Worm (Caenorhabditis elegans): ENCODE results near the gene C27F2.4.

Gene C27F2.4

DNA sequence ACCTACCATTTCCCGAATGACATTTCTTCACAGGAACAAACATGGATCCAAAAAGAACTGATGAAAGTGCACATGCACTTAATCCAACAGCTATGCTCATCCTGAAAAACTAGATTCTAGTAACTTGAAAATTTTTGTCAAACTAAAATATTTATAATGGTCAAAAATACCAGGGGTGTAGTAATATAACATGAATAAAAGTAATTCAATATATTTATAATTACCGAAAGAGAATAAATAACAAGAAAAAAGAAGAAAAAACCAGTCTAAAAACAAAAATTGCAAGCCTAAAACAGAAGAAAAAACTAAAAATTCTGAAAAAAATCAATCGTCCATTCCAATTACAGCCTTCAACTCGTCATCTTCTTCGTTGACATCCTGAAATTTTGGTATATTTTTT lies 44.5 kb upstream of the C27F2.4 start, which contains the start of gene R144.6:
R144.6 (minus strand) TSS at position 101 of the 400 bp plus-strand sequence.
- no peak for TF ChIP-seq elt-4 (tag; optimal IDR thresholded peaks at IDR 0.05)
- no peak for TF ChIP-seq ets-4 (tag; optimal IDR thresholded peaks at IDR 0.05)
- no peak for TF ChIP-seq syd-9 (tag; optimal IDR thresholded peaks at IDR 0.05)
- TF ChIP-seq ceh-18 (tag; optimal IDR thresholded peaks at IDR 0.05) = no peak
- TF ChIP-seq dmd-4 (tag; optimal IDR thresholded peaks at IDR 0.05; ENCODE audit: borderline replicate concordance) = no peak
- no peak for TF ChIP-seq ceh-45 (GFP tag; IDR thresholded peaks at IDR 0.05)

DNA sequence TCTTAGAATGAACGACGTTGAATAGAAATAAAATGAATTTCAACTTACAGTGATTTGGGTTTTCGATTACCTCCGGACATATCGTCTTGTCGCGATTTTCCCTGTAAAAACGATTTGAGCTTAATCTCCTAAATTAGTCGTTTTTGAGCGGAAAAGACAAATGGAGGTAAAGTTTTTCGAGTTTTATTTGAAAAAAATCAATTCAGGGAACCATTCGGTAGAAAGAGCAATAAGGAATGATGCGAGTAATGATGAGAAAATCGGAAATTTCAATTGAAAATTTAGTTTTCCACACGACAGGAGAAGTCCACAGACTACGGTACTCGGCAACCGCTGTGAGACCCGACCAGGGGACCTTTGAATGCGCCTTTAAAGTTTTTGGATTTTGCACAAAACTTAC lies 42.1 kb upstream of the C27F2.4 start, which contains the start of gene R144.10:
R144.10 (minus strand) TSS at position 101 of the 400 bp plus-strand sequence.
- TF ChIP-seq odd-2 (tag; optimal IDR thresholded peaks at IDR 0.05) = no peak

ce11 chrIII:4998956-4999425 lies 38.9 kb upstream of the C27F2.4 start, which contains the start of gene smcr-8:
Gene smcr-8, plus strand, starts transcription at chrIII:4999375.
- TF ChIP-seq ets-4 (tag; optimal IDR thresholded peaks at IDR 0.05) (peak; percentile 73), F13H6.1 (tag; optimal IDR thresholded peaks at IDR 0.05) (no peak), pag-3 (tag; optimal IDR thresholded peaks at IDR 0.05; ENCODE audit: borderline replicate concordance) (no peak), C08G9.2 (tag; optimal IDR thresholded peaks at IDR 0.05) (no peak), ceh-2 (tag; optimal IDR thresholded peaks at IDR 0.05) (peak; percentile 24)

ce11 chrIII:4998111-4998859 lies 38.2 kb upstream of the C27F2.4 start, which contains the start of gene tmem-131:
Gene tmem-131, minus strand, starts transcription at chrIII:4998161.
- no peak for TF ChIP-seq nhr-232 (tag; optimal IDR thresholded peaks at IDR 0.05)
- peak; percentile 14 for TF ChIP-seq nfya-1 (tag; optimal IDR thresholded peaks at IDR 0.05)
- no peak for TF ChIP-seq pag-3 (tag; optimal IDR thresholded peaks at IDR 0.05; ENCODE audit: borderline replicate concordance)

- TF ChIP-seq ceh-9 (tag; optimal IDR thresholded peaks at IDR 0.05) = no peak
- TF ChIP-seq ztf-16 (tag; optimal IDR thresholded peaks at IDR 0.05) = no peak
- TF ChIP-seq hlh-15 (tag; optimal IDR thresholded peaks at IDR 0.05) = no peak
- TF ChIP-seq lim-6 (tag; optimal IDR thresholded peaks at IDR 0.05) = no peak
- no peak for TF ChIP-seq unc-55 (GFP tag; optimal IDR thresholded peaks at IDR 0.05)
- TF ChIP-seq ahr-1 (tag; optimal IDR thresholded peaks at IDR 0.05) = no peak
- TF ChIP-seq unc-3 (GFP tag; conservative IDR thresholded peaks at IDR 0.05) = no peak
- no peak for TF ChIP-seq unc-3 (tag; optimal IDR thresholded peaks at IDR 0.05)
Observed at ce11 chrIII:4987666-4988065, 27.6 kb upstream of the C27F2.4 start.

DNA sequence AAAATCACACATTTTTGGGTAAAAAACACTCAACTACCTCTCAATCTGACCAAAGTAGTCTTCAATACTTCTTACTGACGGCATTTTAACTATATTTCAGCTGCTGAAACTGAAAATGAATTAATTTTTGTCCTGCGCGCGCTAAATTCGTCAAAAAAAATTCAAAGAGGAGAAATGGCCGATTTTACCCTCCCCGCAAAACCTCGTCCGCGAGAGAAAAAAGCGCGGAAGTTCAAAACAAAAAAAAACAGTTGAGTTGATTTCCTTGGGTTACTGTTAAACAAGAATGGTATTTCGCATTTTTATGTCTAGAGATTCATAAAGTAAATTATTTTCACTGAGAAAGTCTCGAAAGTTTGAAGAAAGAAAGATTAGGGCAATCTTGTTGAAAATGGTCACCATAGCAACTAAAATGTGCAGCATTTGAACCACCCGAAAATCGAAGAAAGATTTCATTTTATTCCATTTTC lies 26.7 kb upstream of the C27F2.4 start, which contains the start of the genes C27F2.10 and wdr-60:
C27F2.10 (minus strand) TSS at position 109 of the 470 bp plus-strand sequence.
wdr-60 (plus strand) TSS at position 420 of the 470 bp plus-strand sequence.
- TF ChIP-seq ets-4 (tag; optimal IDR thresholded peaks at IDR 0.05) (peak; percentile 94), pat-9 (tag; optimal IDR thresholded peaks at IDR 0.05) (no peak), hlh-13 (GFP tag; optimal IDR thresholded peaks at IDR 0.05) (no peak), ceh-34 (tag; optimal IDR thresholded peaks at IDR 0.05) (no peak), mec-3 (tag; optimal IDR thresholded peaks at IDR 0.05; ENCODE audit: borderline replicate concordance) (peak; percentile 21), tbx-7 (tag; optimal IDR thresholded peaks at IDR 0.05) (peak; percentile 63), tbx-2 (tag; optimal IDR thresholded peaks at IDR 0.05) (peak; percentile 59), ceh-22 (tag; optimal IDR thresholded peaks at IDR 0.05) (no peak), gmeb-2 (tag; optimal IDR thresholded peaks at IDR 0.05) (no peak), ceh-48 (tag; optimal IDR thresholded peaks at IDR 0.05) (no peak), che-1 (tag; optimal IDR thresholded peaks at IDR 0.05) (no peak), pag-3 (tag; optimal IDR thresholded peaks at IDR 0.05; ENCODE audit: borderline replicate concordance) (no peak), C08G9.2 (tag; optimal IDR thresholded peaks at IDR 0.05) (peak; percentile 83), ref-2 (tag; optimal IDR thresholded peaks at IDR 0.05) (peak; percentile 18), pha-2 (tag; optimal IDR thresholded peaks at IDR 0.05) (no peak), ceh-2 (tag; optimal IDR thresholded peaks at IDR 0.05) (peak; percentile 58), F13H6.1 (tag; optimal IDR thresholded peaks at IDR 0.05) (no peak), ceh-31 (tag; optimal IDR thresholded peaks at IDR 0.05) (peak; percentile 68)

All from whole organism, late embryonic.